Worm (Caenorhabditis elegans): ENCODE data around the gene B0432.1.

Gene B0432.1

ce11 chrII:313540-313939 lies 16.4 kb downstream of the B0432.1 start:
- peak; percentile 12 for TF ChIP-seq ceh-16 (tag; optimal IDR thresholded peaks at IDR 0.05)
- no peak for TF ChIP-seq sem-4 (tag; optimal IDR thresholded peaks at IDR 0.05)
- TF ChIP-seq elt-1 (tag; optimal IDR thresholded peaks at IDR 0.05): no peak
- TF ChIP-seq nhr-129 (tag; optimal IDR thresholded peaks at IDR 0.05): peak; percentile 32
- peak; percentile 1 for TF ChIP-seq sma-9 (GFP tag; optimal IDR thresholded peaks at IDR 0.05)
- no peak for TF ChIP-seq sma-9 (tag; optimal IDR thresholded peaks at IDR 0.05)

- TF ChIP-seq gmeb-1 (tag; optimal IDR thresholded peaks at IDR 0.05) (peak; percentile 1), snpc-4 (tag; optimal IDR thresholded peaks at IDR 0.05) (no peak), ama-1 (optimal IDR thresholded peaks at IDR 0.05) (peak; percentile 74), nhr-21 (tag; optimal IDR thresholded peaks at IDR 0.05) (no peak)
Observed at ce11 chrII:319459-319858, 22.3 kb downstream of the B0432.1 start, which contains the start of gene far-7. Gene far-7, plus strand, starts transcription at chrII:319789.

ce11 chrII:320783-321182 lies 23.6 kb downstream of the B0432.1 start:
- no peak for TF ChIP-seq nhr-77 (tag; optimal IDR thresholded peaks at IDR 0.05)
- TF ChIP-seq nhr-11 (tag; optimal IDR thresholded peaks at IDR 0.05): no peak
- no peak for TF ChIP-seq snpc-4 (tag; optimal IDR thresholded peaks at IDR 0.05)
- no peak for TF ChIP-seq lsy-2 (tag; optimal IDR thresholded peaks at IDR 0.05)
- no peak for TF ChIP-seq unc-39 (tag; optimal IDR thresholded peaks at IDR 0.05)
- TF ChIP-seq mdl-1 (tag; optimal IDR thresholded peaks at IDR 0.05): no peak

ce11 chrII:321183-321582 lies 24.0 kb downstream of the B0432.1 start:
- TF ChIP-seq fos-1 (tag; optimal IDR thresholded peaks at IDR 0.05) (no peak), sma-3 (GFP tag; optimal IDR thresholded peaks at IDR 0.05) (no peak)

- no peak for TF ChIP-seq nhr-77 (tag; optimal IDR thresholded peaks at IDR 0.05)
- no peak for TF ChIP-seq blmp-1 (tag; optimal IDR thresholded peaks at IDR 0.05; ENCODE audit: insufficient read depth)
- TF ChIP-seq ZK546.5 (tag; optimal IDR thresholded peaks at IDR 0.05): no peak
- no peak for TF ChIP-seq Y55F3AM.14 (GFP tag; optimal IDR thresholded peaks at IDR 0.05)
- TF ChIP-seq skn-1 (tag; optimal IDR thresholded peaks at IDR 0.05): no peak
- TF ChIP-seq dmd-4 (tag; optimal IDR thresholded peaks at IDR 0.05): no peak
- no peak for TF ChIP-seq nhr-23 (tag; optimal IDR thresholded peaks at IDR 0.05)
- peak; percentile 42 for TF ChIP-seq fos-1 (tag; optimal IDR thresholded peaks at IDR 0.05)
- no peak for TF ChIP-seq nhr-21 (tag; optimal IDR thresholded peaks at IDR 0.05)
- TF ChIP-seq nhr-237 (tag; optimal IDR thresholded peaks at IDR 0.05): no peak
- TF ChIP-seq unc-39 (tag; optimal IDR thresholded peaks at IDR 0.05): no peak
- TF ChIP-seq mab-5 (tag; optimal IDR thresholded peaks at IDR 0.05): peak; percentile 36
- TF ChIP-seq elt-1 (tag; optimal IDR thresholded peaks at IDR 0.05): no peak
- peak; percentile 38 for TF ChIP-seq sma-9 (GFP tag; optimal IDR thresholded peaks at IDR 0.05)
- TF ChIP-seq sma-9 (tag; optimal IDR thresholded peaks at IDR 0.05): no peak
- TF ChIP-seq nhr-129 (tag; optimal IDR thresholded peaks at IDR 0.05): peak; percentile 88
- TF ChIP-seq egl-27 (tag; optimal IDR thresholded peaks at IDR 0.05): peak; percentile 68
- peak; percentile 26 for TF ChIP-seq nhr-25 (tag; optimal IDR thresholded peaks at IDR 0.05)
- TF ChIP-seq unc-55 (GFP tag; optimal IDR thresholded peaks at IDR 0.05): peak; percentile 94
- peak; percentile 26 for TF ChIP-seq nhr-6 (tag; optimal IDR thresholded peaks at IDR 0.05)
- no peak for TF ChIP-seq gmeb-1 (tag; optimal IDR thresholded peaks at IDR 0.05)
- TF ChIP-seq elt-3 (tag; optimal IDR thresholded peaks at IDR 0.05): no peak
- no peak for TF ChIP-seq lin-39 (tag; optimal IDR thresholded peaks at IDR 0.05)
- no peak for TF ChIP-seq ztf-1 (GFP tag; conservative IDR thresholded peaks at IDR 0.05)
- TF ChIP-seq unc-62 (GFP tag; optimal IDR thresholded peaks at IDR 0.05): no peak
- TF ChIP-seq zag-1 (tag; optimal IDR thresholded peaks at IDR 0.05): peak; percentile 73
- no peak for TF ChIP-seq nhr-11 (tag; optimal IDR thresholded peaks at IDR 0.05)
- peak; percentile 78 for TF ChIP-seq C34F6.9 (tag; optimal IDR thresholded peaks at IDR 0.05)
- no peak for TF ChIP-seq ztf-11 (tag; optimal IDR thresholded peaks at IDR 0.05)
- TF ChIP-seq R02D3.7 (tag; optimal IDR thresholded peaks at IDR 0.05): no peak
- TF ChIP-seq ceh-82 (tag; optimal IDR thresholded peaks at IDR 0.05): no peak
- no peak for TF ChIP-seq ama-1 (optimal IDR thresholded peaks at IDR 0.05)
- TF ChIP-seq lin-13 (GFP tag; optimal IDR thresholded peaks at IDR 0.05): peak; percentile 30
- no peak for TF ChIP-seq mbf-1 (tag; optimal IDR thresholded peaks at IDR 0.05)
- TF ChIP-seq ceh-16 (tag; optimal IDR thresholded peaks at IDR 0.05): no peak
- TF ChIP-seq alr-1 (tag; optimal IDR thresholded peaks at IDR 0.05): no peak
- peak; percentile 14 for TF ChIP-seq ztf-4 (tag; optimal IDR thresholded peaks at IDR 0.05)
- TF ChIP-seq aly-2 (tag; optimal IDR thresholded peaks at IDR 0.05): no peak
- TF ChIP-seq snpc-4 (tag; optimal IDR thresholded peaks at IDR 0.05): no peak
- peak; percentile 29 for TF ChIP-seq lin-11 (tag; optimal IDR thresholded peaks at IDR 0.05)
- TF ChIP-seq mdl-1 (tag; optimal IDR thresholded peaks at IDR 0.05): no peak
Observed at ce11 chrII:323048-323776, 26.0 kb downstream of the B0432.1 start, which contains the start of gene K01A2.10. Gene K01A2.10, minus strand, starts transcription at chrII:323098.
